Worm (Caenorhabditis elegans): ENCODE data around the gene sre-53.

ce11 chrII:12302354-12302753 lies 20.9 kb downstream of the sre-53 start, which contains the start of gene C50E10.1:
- TF ChIP-seq him-1 (tag; optimal IDR thresholded peaks at IDR 0.05) (no peak), W03F9.2 (tag; optimal IDR thresholded peaks at IDR 0.05) (no peak), dao-5 (tag; optimal IDR thresholded peaks at IDR 0.05) (no peak)
